Worm (Caenorhabditis elegans) whole organism, L1 larva: ENCODE data around the gene K10D11.3.
A peak's percentile ranks its signal among the peaks of the same experiment; 100 is the strongest.

Experiments used
- C34B4.2 ChIP-seq: sonication (generic microtip); optimal IDR thresholded peaks from 2 replicates; lab custom pipeline; 2017; ENCODE audit warnings: mild to moderate bottlenecking, missing genetic modification characterization, missing compliant biosample characterization
- aha-1 ChIP-seq: fragments of 150-350 bp; optimal IDR thresholded peaks from 2 replicates; lab custom pipeline; 2014; ENCODE audit warnings: missing biosample characterization, missing genetic modification characterization
- ama-1 ChIP-seq: fragments of 150-350 bp; optimal IDR thresholded peaks from 2 replicates; lab custom pipeline; 2014
- blmp-1 ChIP-seq: fragments of 150-350 bp; optimal IDR thresholded peaks from 2 replicates; lab custom pipeline; 2014; ENCODE audit warnings: missing biosample characterization, missing genetic modification characterization
- ceh-82 ChIP-seq, 3 experiments: fragments of 150-350 bp in 1 of 3; sonication (generic microtip) in 2 of 3; optimal IDR thresholded peaks; 2 replicates each; lab custom pipeline; 2014 to 2017; ENCODE audit warnings: missing biosample characterization in 3 of 3, missing genetic modification characterization in 3 of 3
- dpl-1 ChIP-seq, 3 experiments: fragments of 150-350 bp in 2 of 3; sonication (generic microtip) in 1 of 3; optimal IDR thresholded peaks; 2 replicates each; lab custom pipeline; 2014 to 2017; ENCODE audit warnings: missing biosample characterization in 3 of 3, missing genetic modification characterization in 3 of 3, missing genetic modification reagents in 3 of 3
- efl-1 ChIP-seq, 4 experiments: fragments of 150-350 bp; optimal IDR thresholded peaks in 3 of 4; peaks in 1 of 4; 1 replicate in 1 of 4; 2 replicates in 3 of 4; lab custom pipeline; 2014; ENCODE audit warnings: missing biosample characterization in 2 of 4, missing genetic modification characterization in 2 of 4, missing genetic modification reagents in 2 of 4
- elt-3 ChIP-seq, 6 experiments: fragments of 150-350 bp in 1 of 6; sonication (generic microtip); optimal IDR thresholded peaks; 2 replicates each; lab custom pipeline; 2017 to 2018; ENCODE audit warnings: missing biosample characterization in 6 of 6, missing genetic modification characterization in 6 of 6, inconsistent platforms in 1 of 6
- ets-5 ChIP-seq: fragments of 200-800 bp; sonication (Bioruptor generic); IDR thresholded peaks from 2 replicates; pipeline ENCODE4 v1.3.6; 2022; ENCODE audit warnings: missing genetic modification characterization, missing compliant biosample characterization
- fkh-4 ChIP-seq: sonication (generic microtip); optimal IDR thresholded peaks from 2 replicates; lab custom pipeline; 2016; ENCODE audit warnings: missing compliant biosample characterization, missing genetic modification characterization, borderline replicate concordance
- hlh-4 ChIP-seq: sonication (generic microtip); optimal IDR thresholded peaks from 2 replicates; lab custom pipeline; 2016; ENCODE audit warnings: mild to moderate bottlenecking, missing genetic modification characterization, missing compliant biosample characterization
- hpl-2 ChIP-seq: fragments of 150-350 bp; optimal IDR thresholded peaks from 2 replicates; lab custom pipeline; 2014; ENCODE audit warnings: missing biosample characterization, missing genetic modification reagents, missing genetic modification characterization
- lin-14 ChIP-seq: fragments of 200-800 bp; sonication (Bioruptor generic); optimal IDR thresholded peaks from 2 replicates; lab custom pipeline; 2018; ENCODE audit warnings: mild to moderate bottlenecking, missing genetic modification characterization, moderate library complexity, missing compliant biosample characterization
- lin-35 ChIP-seq, 2 experiments: fragments of 150-350 bp; optimal IDR thresholded peaks; 2 replicates each; lab custom pipeline; 2014; ENCODE audit warnings: missing biosample characterization in 2 of 2, missing genetic modification characterization in 2 of 2, missing genetic modification reagents in 2 of 2
- lin-39 ChIP-seq: fragments of 150-350 bp; optimal IDR thresholded peaks from 2 replicates; lab custom pipeline; 2014; ENCODE audit warnings: missing biosample characterization, missing genetic modification reagents, missing genetic modification characterization
- lsy-2 ChIP-seq, 2 experiments: fragments of 150-350 bp; optimal IDR thresholded peaks; 2 replicates each; lab custom pipeline; 2014; ENCODE audit warnings: missing biosample characterization in 2 of 2, missing genetic modification characterization in 2 of 2
- mab-9 ChIP-seq: fragments of 200-800 bp; sonication (Bioruptor generic); IDR thresholded peaks from 2 replicates; pipeline ENCODE4 v1.3.6; 2022; ENCODE audit warnings: missing genetic modification reagents, missing genetic modification characterization, missing compliant biosample characterization
- mdl-1 ChIP-seq, 2 experiments: fragments of 150-350 bp; optimal IDR thresholded peaks; 2 replicates each; lab custom pipeline; 2014 to 2017; ENCODE audit warnings: missing biosample characterization in 2 of 2, missing genetic modification characterization in 2 of 2, inconsistent platforms in 1 of 2
- mep-1 ChIP-seq: fragments of 150-350 bp; optimal IDR thresholded peaks from 2 replicates; lab custom pipeline; 2014; ENCODE audit warnings: missing biosample characterization, missing genetic modification characterization
- nhr-11 ChIP-seq: fragments of 150-350 bp; optimal IDR thresholded peaks from 2 replicates; lab custom pipeline; 2014; ENCODE audit warnings: missing biosample characterization, missing genetic modification characterization
- nhr-20 ChIP-seq: sonication (generic microtip); optimal IDR thresholded peaks from 2 replicates; lab custom pipeline; 2016; ENCODE audit warnings: mild to moderate bottlenecking, missing genetic modification characterization, missing compliant biosample characterization
- nhr-71 ChIP-seq: sonication (generic microtip); optimal IDR thresholded peaks from 2 replicates; lab custom pipeline; 2016; ENCODE audit warnings: mild to moderate bottlenecking, missing genetic modification characterization, moderate library complexity, missing compliant biosample characterization
- nhr-77 ChIP-seq: fragments of 150-350 bp; optimal IDR thresholded peaks from 2 replicates; lab custom pipeline; 2014; ENCODE audit warnings: missing biosample characterization, missing genetic modification characterization
- nhr-84 ChIP-seq: sonication (generic microtip); optimal IDR thresholded peaks from 2 replicates; lab custom pipeline; 2017; ENCODE audit warnings: missing biosample characterization, missing genetic modification characterization
- nhr-85 ChIP-seq: sonication (generic microtip); peaks from one replicate; lab custom pipeline; 2016; ENCODE audit warnings: missing genetic modification characterization, inconsistent platforms, missing compliant biosample characterization
- nhr-90 ChIP-seq: sonication (generic microtip); optimal IDR thresholded peaks from 2 replicates; lab custom pipeline; 2016; ENCODE audit warnings: mild to moderate bottlenecking, missing genetic modification characterization, missing compliant biosample characterization; ENCODE audit not compliant: poor library complexity
- pag-3 ChIP-seq: sonication (generic microtip); optimal IDR thresholded peaks from 2 replicates; lab custom pipeline; 2017; ENCODE audit warnings: missing genetic modification characterization, mild to moderate bottlenecking, missing compliant biosample characterization, antibody characterized with exemption, borderline replicate concordance; ENCODE audit not compliant: insufficient read depth
- rnt-1 ChIP-seq: sonication (generic microtip); optimal IDR thresholded peaks from 2 replicates; lab custom pipeline; 2016; ENCODE audit warnings: mild to moderate bottlenecking, missing genetic modification characterization, moderate library complexity, missing compliant biosample characterization
- snpc-4 ChIP-seq: fragments of 150-350 bp; optimal IDR thresholded peaks from 2 replicates; lab custom pipeline; 2014; ENCODE audit warnings: missing biosample characterization, missing genetic modification characterization
- snu-23 ChIP-seq: sonication (generic microtip); optimal IDR thresholded peaks from 2 replicates; lab custom pipeline; 2016; ENCODE audit warnings: missing genetic modification characterization, missing compliant biosample characterization
- sox-4 ChIP-seq: sonication (generic microtip); optimal IDR thresholded peaks from 2 replicates; lab custom pipeline; 2016; ENCODE audit warnings: missing genetic modification characterization, missing compliant biosample characterization
- sup-37 ChIP-seq: fragments of 200-800 bp; sonication (Bioruptor generic); optimal IDR thresholded peaks from 2 replicates; lab custom pipeline; 2018; ENCODE audit warnings: mild to moderate bottlenecking, missing genetic modification characterization, missing compliant biosample characterization
- tlp-1 ChIP-seq: fragments of 150-350 bp; optimal IDR thresholded peaks from 2 replicates; lab custom pipeline; 2014; ENCODE audit warnings: missing biosample characterization, missing genetic modification characterization
- unc-30 ChIP-seq: sonication (generic microtip); optimal IDR thresholded peaks from 2 replicates; lab custom pipeline; 2017; ENCODE audit warnings: missing biosample characterization, missing genetic modification characterization
- ztf-11 ChIP-seq, 2 experiments: sonication (generic microtip); optimal IDR thresholded peaks; 2 replicates each; lab custom pipeline; 2016 to 2017; ENCODE audit warnings: missing genetic modification characterization in 2 of 2, missing biosample characterization in 1 of 2, missing compliant biosample characterization in 1 of 2

The K10D11.3 gene

DNA sequence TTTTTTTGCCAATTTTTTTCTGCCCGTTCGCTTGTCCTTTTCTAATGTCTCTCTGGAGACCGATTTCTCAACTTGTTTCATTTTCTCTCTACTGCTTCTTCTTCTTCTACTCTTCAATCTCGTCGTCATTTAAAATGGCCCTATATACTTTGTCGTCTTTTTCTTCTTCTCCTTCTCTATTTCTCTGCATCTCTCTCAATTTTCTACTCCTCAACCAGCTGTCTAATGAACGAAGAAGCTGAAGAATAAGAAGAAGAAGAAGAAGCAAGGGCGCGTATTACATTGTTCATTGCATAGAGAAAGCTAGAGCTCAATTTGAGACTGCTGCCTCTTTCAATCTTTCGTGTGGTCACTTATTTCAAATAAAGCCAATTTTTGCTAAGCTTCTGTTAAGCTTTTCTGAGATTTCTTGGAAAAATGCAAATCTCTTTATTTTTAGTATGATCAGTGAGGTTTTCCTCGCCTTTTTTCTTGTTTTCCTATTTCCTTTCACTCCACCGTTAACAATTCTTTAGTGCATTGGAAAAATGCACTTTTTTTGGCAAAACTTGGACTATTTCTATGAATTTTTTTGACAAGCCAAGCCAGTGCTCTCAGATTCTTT is 30.0 kb upstream of the K10D11.3 start (continued):
- TF ChIP-seq lsy-2 (tag; optimal IDR thresholded peaks at IDR 0.05; lab: Kevin White, UChicago) (peak in 1 of 2 experiments; percentile 35), hlh-4 (tag; lab: Kevin White, UChicago) (no peak), fkh-4 (tag; lab: Kevin White, UChicago) (no peak), lin-35 (GFP tag; optimal IDR thresholded peaks at IDR 0.05; lab: Kevin White, UChicago) (no peak), sup-37 (GFP tag; lab: Kevin White, UChicago) (no peak), hpl-2 (GFP tag; lab: Kevin White, UChicago) (no peak), ceh-82 (tag; optimal IDR thresholded peaks at IDR 0.05; lab: Kevin White, UChicago) (peak in 1 of 3 experiments; percentile 11), ets-5 (GFP tag; lab: Robert Waterston, UW) (no peak), nhr-90 (tag; lab: Kevin White, UChicago) (no peak), aha-1 (tag; lab: Kevin White, UChicago) (no peak), mab-9 (no peak), dpl-1 (GFP tag; optimal IDR thresholded peaks at IDR 0.05; lab: Kevin White, UChicago) (no peak), elt-3 (tag; optimal IDR thresholded peaks at IDR 0.05; lab: Kevin White, UChicago) (no peak), nhr-77 (tag; lab: Kevin White, UChicago) (no peak)

- TF ChIP-seq lin-14 (peak; percentile 20), snpc-4 (tag; lab: Kevin White, UChicago) (peak; percentile 82), ama-1 (lab: Kevin White, UChicago) (no peak), ztf-11 (tag; optimal IDR thresholded peaks at IDR 0.05; lab: Kevin White, UChicago) (no peak), elt-3 (tag; optimal IDR thresholded peaks at IDR 0.05; lab: Kevin White, UChicago) (no peak), nhr-85 (tag; lab: Kevin White, UChicago) (peak; percentile 87), dpl-1 (GFP tag; optimal IDR thresholded peaks at IDR 0.05; lab: Kevin White, UChicago) (no peak), sox-4 (tag; lab: Kevin White, UChicago) (no peak), lsy-2 (tag; optimal IDR thresholded peaks at IDR 0.05; lab: Kevin White, UChicago) (no peak), C34B4.2 (tag; lab: Kevin White, UChicago) (no peak), lin-39 (tag; lab: Kevin White, UChicago) (no peak), efl-1 (optimal IDR thresholded peaks at IDR 0.05; lab: Kevin White, UChicago) (no peak), efl-1 (GFP tag; optimal IDR thresholded peaks at IDR 0.05 in 1 of 2; lab: Kevin White, UChicago) (no peak), nhr-84 (no peak), mab-9 (no peak)
Observed at ce11 chrIV:13013711-13014341, 27.9 kb upstream of the K10D11.3 start.

ce11 chrIV:13013231-13013630 is 27.3 kb upstream of the K10D11.3 start:
- TF ChIP-seq lin-14 (peak; percentile 67), mep-1 (tag; lab: Kevin White, UChicago) (peak; percentile 22), nhr-11 (no peak), nhr-90 (tag; lab: Kevin White, UChicago) (no peak), lin-35 (GFP tag; optimal IDR thresholded peaks at IDR 0.05; lab: Kevin White, UChicago) (peak in 1 of 2 experiments; percentile 14), nhr-71 (tag; lab: Kevin White, UChicago) (peak; percentile 5), sox-4 (tag; lab: Kevin White, UChicago) (no peak), snu-23 (GFP tag; lab: Kevin White, UChicago) (peak; percentile 36), nhr-20 (peak; percentile 17), nhr-85 (tag; lab: Kevin White, UChicago) (peak; percentile 75), rnt-1 (peak; percentile 17), elt-3 (tag; optimal IDR thresholded peaks at IDR 0.05; lab: Kevin White, UChicago) (peak in 1 of 6 experiments; percentile 65), blmp-1 (tag; lab: Kevin White, UChicago) (peak; percentile 99), efl-1 (optimal IDR thresholded peaks at IDR 0.05; lab: Kevin White, UChicago) (no peak), efl-1 (GFP tag; optimal IDR thresholded peaks at IDR 0.05 in 1 of 2; lab: Kevin White, UChicago) (peak in 1 of 2 experiments; percentile 35), pag-3 (tag; lab: Kevin White, UChicago) (no peak), mdl-1 (tag; optimal IDR thresholded peaks at IDR 0.05; lab: Kevin White, UChicago) (peak in 1 of 2 experiments; percentile 17), tlp-1 (tag; lab: Kevin White, UChicago) (no peak), ztf-11 (tag; optimal IDR thresholded peaks at IDR 0.05; lab: Kevin White, UChicago) (no peak), unc-30 (tag; lab: Kevin White, UChicago) (no peak), lsy-2 (tag; optimal IDR thresholded peaks at IDR 0.05; lab: Kevin White, UChicago) (peak in 1 of 2 experiments; percentile 10)
